Fruit fly (Drosophila melanogaster): ENCODE measurements around the gene CG5455.

Gene CG5455

dm6 chr3R:26436540-26436939, 24.8 kb upstream of the CG5455 start (continued):
- TF ChIP-seq H2.0 (GFP tag; IDR thresholded peaks at IDR 0.05) (0 out of 2 replicates have a peak, but pooled peaks have one; percentile 18), gfzf (GFP tag; optimal IDR thresholded peaks at IDR 0.05) (no peak), chif (GFP tag; optimal IDR thresholded peaks at IDR 0.05) (peak; percentile 44 to 47), CG13775 (GFP tag; optimal IDR thresholded peaks at IDR 0.05) (peak; percentile 13), zfh2 (GFP tag; optimal IDR thresholded peaks at IDR 0.05) (no peak), Abd-B (GFP tag; optimal IDR thresholded peaks at IDR 0.05) (no peak), CG9727 (GFP tag; optimal IDR thresholded peaks at IDR 0.05) (peak; percentile 25), Hsf (GFP tag; optimal IDR thresholded peaks at IDR 0.05) (peak; percentile 61), CG6689 (GFP tag; IDR thresholded peaks at IDR 0.05) (peak; percentile 50), pzg (GFP tag; optimal IDR thresholded peaks at IDR 0.05) (no peak), Nf-YB (GFP tag; optimal IDR thresholded peaks at IDR 0.05) (no peak), zfh1 (GFP tag; IDR thresholded peaks at IDR 0.05) (0 out of 3 replicates have a peak, but pooled peaks have one; percentile 41), otp (GFP tag; IDR thresholded peaks at IDR 0.05) (no peak), tap (tag; optimal IDR thresholded peaks at IDR 0.05) (peak; percentile 23), kay (GFP tag; optimal IDR thresholded peaks at IDR 0.05) (no peak), al (GFP tag; IDR thresholded peaks at IDR 0.05) (0 out of 2 replicates have a peak, but pooled peaks have one; percentile 17), CG17568 (GFP tag; optimal IDR thresholded peaks at IDR 0.05) (no peak), CG18476 (GFP tag; optimal IDR thresholded peaks at IDR 0.05) (no peak), CG4404 (GFP tag; IDR thresholded peaks at IDR 0.05) (0 out of 2 replicates have a peak, but pooled peaks have one; percentile 33), jing (GFP tag; optimal IDR thresholded peaks at IDR 0.05) (peak; percentile 24), CG1024 (GFP tag; IDR thresholded peaks at IDR 0.05) (peak; percentile 39; the same call in 1 of the 2 replicates), CG1603 (tag; optimal IDR thresholded peaks at IDR 0.05) (peak; percentile 83), CG17361 (GFP tag; IDR thresholded peaks at IDR 0.05) (peak; percentile 44; the same call in 1 of the 3 replicates), maf-S (GFP tag; optimal IDR thresholded peaks at IDR 0.05) (no peak), CG11247 (GFP tag; IDR thresholded peaks at IDR 0.05) (no peak), ken (GFP tag; IDR thresholded peaks at IDR 0.05) (peak; percentile 44; the same call in 1 of the 3 replicates), CG8089 (GFP tag; optimal IDR thresholded peaks at IDR 0.05) (peak; percentile 39), YL-1 (GFP tag; optimal IDR thresholded peaks at IDR 0.05) (no peak), CG15696 (tag; optimal IDR thresholded peaks at IDR 0.05) (no peak), CG12071 (GFP tag; optimal IDR thresholded peaks at IDR 0.05) (peak; percentile 40), unpg (GFP tag; optimal IDR thresholded peaks at IDR 0.05) (peak; percentile 69), D (optimal IDR thresholded peaks at IDR 0.05) (no peak), D (GFP tag; optimal IDR thresholded peaks at IDR 0.05) (no peak), HLH3B (GFP tag; IDR thresholded peaks at IDR 0.05) (peak; percentile 50; the same call in 1 of the 2 replicates), CG10209 (GFP tag; optimal IDR thresholded peaks at IDR 0.05) (peak; percentile 5), ttk (GFP tag; IDR thresholded peaks at IDR 0.05) (peak; percentile 49; the same call in 1 of the 2 replicates), CG16863 (GFP tag; optimal IDR thresholded peaks at IDR 0.05) (peak; percentile 20), slp2 (GFP tag; optimal IDR thresholded peaks at IDR 0.05) (peak; percentile 41), CG12769 (tag; optimal IDR thresholded peaks at IDR 0.05) (peak; percentile 63), CG9437 (GFP tag; optimal IDR thresholded peaks at IDR 0.05) (peak; percentile 2), Drgx (GFP tag; IDR thresholded peaks at IDR 0.05) (peak; percentile 71; the same call in 1 of the 2 replicates), chn (GFP tag; optimal IDR thresholded peaks at IDR 0.05) (peak; percentile 16), Ada2b (GFP tag; IDR thresholded peaks at IDR 0.05) (peak; percentile 64), psq (GFP tag; optimal IDR thresholded peaks at IDR 0.05) (no peak), cg (GFP tag; optimal IDR thresholded peaks at IDR 0.05) (no peak), Myb (GFP tag; optimal IDR thresholded peaks at IDR 0.05) (peak; percentile 5), CG10654 (GFP tag; optimal IDR thresholded peaks at IDR 0.05) (peak; percentile 13), CG1792 (GFP tag; optimal IDR thresholded peaks at IDR 0.05) (peak; percentile 40), pnt (GFP tag; optimal IDR thresholded peaks at IDR 0.05) (peak; percentile 29), Max (GFP tag; optimal IDR thresholded peaks at IDR 0.05) (no peak), CG32532 (GFP tag; IDR thresholded peaks at IDR 0.05) (0 out of 2 replicates have a peak, but pooled peaks have one; percentile 17)
